Fruit fly (Drosophila melanogaster): ENCODE data around the gene CG2685.
A peak's percentile ranks its signal among the peaks of the same experiment; 100 is the strongest.

CG2685 gene

DNA sequence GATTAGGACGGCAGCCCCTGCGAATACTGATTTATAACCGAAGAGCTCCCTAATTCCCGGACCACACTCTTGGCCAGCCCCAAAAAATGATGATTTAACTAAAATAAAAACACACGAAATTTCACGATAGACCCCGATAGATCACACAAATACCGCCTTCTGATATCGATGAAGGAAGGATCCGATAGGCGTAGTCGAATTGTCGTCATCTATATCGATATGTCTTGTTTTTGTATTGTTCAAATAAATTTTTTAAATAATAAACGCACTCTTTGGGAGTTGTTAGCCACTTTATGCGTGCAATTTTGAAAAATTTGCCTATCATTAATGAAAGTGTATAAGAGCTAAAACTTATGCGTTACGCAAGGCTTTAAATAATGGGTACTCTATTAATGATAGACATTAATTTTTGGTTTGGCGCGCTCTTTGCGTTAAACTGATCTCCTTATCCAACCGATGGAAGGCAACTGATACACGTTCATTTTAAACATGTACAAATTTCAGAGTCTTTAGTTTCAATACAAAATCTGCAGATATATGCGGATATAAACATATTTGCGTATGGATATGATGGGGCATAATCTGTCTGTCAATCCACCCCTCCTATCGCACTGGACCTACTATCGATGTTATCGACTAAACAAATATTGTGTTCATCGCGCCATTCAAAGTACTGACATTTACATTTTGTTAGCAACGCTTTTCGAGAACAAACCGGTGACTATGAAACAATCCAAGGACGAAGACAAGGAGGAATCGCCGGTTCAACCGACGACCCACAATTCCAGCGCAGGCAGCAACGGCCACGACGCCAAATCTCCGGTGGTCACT is 15.5 kb downstream of the CG2685 start, which contains the start of the genes Spg7 and Lint-O:
Gene Spg7 (minus strand): TSS at position 148 of the 831 bp plus-strand sequence.
Gene Lint-O (plus strand): TSS at position 638 of the 831 bp plus-strand sequence.
- TF ChIP-seq CrebA (GFP tag; optimal IDR thresholded peaks at IDR 0.05; ENCODE audit: borderline replicate concordance) (no peak), sv (GFP tag; optimal IDR thresholded peaks at IDR 0.05) (no peak), Dif (GFP tag; optimal IDR thresholded peaks at IDR 0.05; ENCODE audit: partially characterized antibody) (no peak), dmrt93B (GFP tag; optimal IDR thresholded peaks at IDR 0.05) (no peak)

dm6 chrX:2693786-2694185 is 20.0 kb downstream of the CG2685 start, which contains the start of gene dyw:
Gene dyw (minus strand): TSS chrX:2693886.
- no peak for TF ChIP-seq N (GFP tag; optimal IDR thresholded peaks at IDR 0.05)

dm6 chrX:2690376-2690775 is 23.4 kb downstream of the CG2685 start:
- TF ChIP-seq jim (GFP tag; optimal IDR thresholded peaks at IDR 0.05) (no peak), woc (GFP tag; optimal IDR thresholded peaks at IDR 0.05) (no peak), HLH106 (tag; optimal IDR thresholded peaks at IDR 0.05) (no peak), Myc (optimal IDR thresholded peaks at IDR 0.05) (no peak), Vsx2 (GFP tag; optimal IDR thresholded peaks at IDR 0.05; ENCODE audit: partially characterized antibody) (no peak), OdsH (GFP tag; optimal IDR thresholded peaks at IDR 0.05) (no peak), tai (GFP tag; optimal IDR thresholded peaks at IDR 0.05) (no peak), usp (GFP tag; optimal IDR thresholded peaks at IDR 0.05) (no peak), Hr78 (GFP tag; optimal IDR thresholded peaks at IDR 0.05) (no peak), N (GFP tag; optimal IDR thresholded peaks at IDR 0.05) (no peak), Hr83 (GFP tag; optimal IDR thresholded peaks at IDR 0.05; ENCODE audit: poor library complexity, severe bottlenecking) (no peak), foxo (GFP tag; optimal IDR thresholded peaks at IDR 0.05) (no peak), h (GFP tag; optimal IDR thresholded peaks at IDR 0.05) (no peak)

DNA sequence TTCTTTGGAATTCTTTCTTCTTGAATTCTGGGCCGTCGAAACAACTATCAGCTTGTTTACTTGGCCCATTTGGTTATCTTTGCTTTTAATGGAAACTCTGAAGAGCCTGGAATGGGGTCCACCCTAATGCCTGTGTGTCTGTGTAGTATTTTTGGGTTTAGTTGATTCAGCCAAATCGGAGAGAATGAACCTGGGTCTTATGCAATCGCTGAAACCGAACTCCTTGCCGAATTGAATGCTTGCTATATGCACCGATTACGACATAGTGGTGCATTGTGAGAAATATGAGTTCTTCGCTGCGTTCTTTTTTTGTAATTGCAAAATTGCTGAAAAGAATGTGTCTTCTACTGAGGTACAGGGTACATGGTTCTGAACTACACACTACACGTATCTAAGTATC is 26.8 kb downstream of the CG2685 start:
- TF ChIP-seq CG32264 (GFP tag; optimal IDR thresholded peaks at IDR 0.05) (no peak), dl (GFP tag; optimal IDR thresholded peaks at IDR 0.05; ENCODE audit: insufficient read depth in 1 of 2, partially characterized antibody in 2 of 2) (no peak), usp (GFP tag; optimal IDR thresholded peaks at IDR 0.05) (no peak), woc (GFP tag; optimal IDR thresholded peaks at IDR 0.05) (no peak), CrebA (GFP tag; optimal IDR thresholded peaks at IDR 0.05; ENCODE audit: borderline replicate concordance) (no peak), sage (GFP tag; optimal IDR thresholded peaks at IDR 0.05) (no peak)

DNA sequence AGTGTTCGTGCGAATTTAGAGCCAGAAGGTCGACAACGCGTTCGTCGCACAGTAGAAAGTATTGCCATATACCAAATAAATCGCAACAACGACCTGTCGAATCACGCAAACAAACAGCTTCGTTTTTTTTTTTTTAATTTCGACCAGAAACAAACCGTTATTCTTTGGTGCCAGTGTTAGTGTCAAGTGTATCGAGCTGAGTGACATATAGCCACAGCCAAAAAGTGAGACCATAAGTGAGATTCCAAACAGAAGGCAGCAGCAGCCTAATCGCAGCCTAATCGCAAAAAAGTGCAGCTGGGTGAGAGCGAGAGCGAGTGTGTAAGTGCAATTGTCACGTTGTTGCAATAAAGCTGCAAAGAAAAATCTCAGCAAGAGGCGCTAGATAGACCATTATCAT is 28.2 kb downstream of the CG2685 start, which contains the start of gene per:
Gene per (plus strand): TSS at position 1 of the 400 bp plus-strand sequence.
- TF ChIP-seq sage (GFP tag; optimal IDR thresholded peaks at IDR 0.05) (no peak), Jra (GFP tag; optimal IDR thresholded peaks at IDR 0.05) (no peak), Rel (GFP tag; optimal IDR thresholded peaks at IDR 0.05) (no peak), Rel (tag; optimal IDR thresholded peaks at IDR 0.05) (no peak)

DNA sequence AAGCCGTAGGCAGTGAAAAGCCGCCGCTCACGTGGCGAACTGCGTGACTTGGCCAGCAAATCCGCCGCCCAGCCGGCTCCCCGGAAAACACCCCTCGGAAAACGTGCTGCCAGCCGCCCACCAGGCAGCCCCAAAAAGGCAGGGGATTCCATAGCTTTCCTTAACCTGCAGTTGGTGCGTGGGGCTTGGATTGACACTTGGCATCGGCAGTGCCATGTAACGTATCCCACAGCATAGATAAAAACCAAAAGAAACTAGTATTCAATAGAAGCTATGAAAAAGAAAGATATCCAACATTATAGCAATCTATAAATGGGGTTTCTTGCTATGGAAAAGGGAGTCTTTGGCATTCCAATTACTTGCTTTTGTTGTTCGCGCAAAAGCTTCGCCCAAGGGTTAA is 28.7 kb downstream of the CG2685 start:
- TF ChIP-seq Rel (GFP tag; optimal IDR thresholded peaks at IDR 0.05) = no peak
- TF ChIP-seq Rel (tag; optimal IDR thresholded peaks at IDR 0.05) = peak; percentile 55
- TF ChIP-seq sv (GFP tag; optimal IDR thresholded peaks at IDR 0.05) = no peak
- TF ChIP-seq pan (optimal IDR thresholded peaks at IDR 0.05) = no peak

- TF ChIP-seq Myc (optimal IDR thresholded peaks at IDR 0.05) (no peak), Rel (GFP tag; optimal IDR thresholded peaks at IDR 0.05) (no peak), Rel (tag; optimal IDR thresholded peaks at IDR 0.05) (peak; percentile 54)
Measured at dm6 chrX:2684442-2684841, 29.3 kb downstream of the CG2685 start.

DNA sequence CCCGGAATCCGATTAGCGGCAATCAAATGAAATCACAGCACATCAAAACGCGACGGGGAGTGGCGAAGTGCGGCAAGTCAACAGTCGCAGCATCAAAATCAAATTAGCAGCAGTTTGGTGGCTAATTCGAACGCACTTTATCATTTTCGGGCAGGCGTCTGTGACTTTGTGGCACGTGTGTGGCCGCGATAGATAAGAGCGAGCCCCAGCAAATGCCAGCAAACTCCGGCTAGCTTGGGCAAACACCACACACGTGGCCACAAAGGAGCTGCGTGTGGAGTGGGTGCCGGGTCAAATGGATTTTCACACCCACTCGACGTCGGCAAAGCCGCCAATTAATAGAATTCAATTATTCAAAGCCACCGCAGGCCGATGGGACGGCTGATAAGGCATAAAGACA is 29.8 kb downstream of the CG2685 start:
- no peak for TF ChIP-seq ey (GFP tag; optimal IDR thresholded peaks at IDR 0.05)

Data from whole organism, wandering third instar larva.